Fruit fly (Drosophila melanogaster) whole organism, prepupa: ENCODE measurements around the gene CG1208.

Source experiments
- CG10631 ChIP-seq: fragments of 200-800 bp; sonication (Bioruptor generic); optimal IDR thresholded peaks from 2 replicates; lab custom pipeline; 2016; ENCODE audit warnings: missing biosample characterization, missing genetic modification characterization
- CG10669 ChIP-seq: fragments of 200-800 bp; sonication (Bioruptor generic); optimal IDR thresholded peaks from 3 replicates; lab custom pipeline; 2018; ENCODE audit warnings: missing biosample characterization, mild to moderate bottlenecking, missing genetic modification characterization, moderate library complexity
- CG11294 ChIP-seq: fragments of 200-800 bp; sonication (Bioruptor generic); IDR thresholded peaks from 2 replicates; pipeline ENCODE4 v1.3.6; 2022; ENCODE audit warnings: missing biosample characterization, missing genetic modification characterization
- CG11762 ChIP-seq: fragments of 200-800 bp; sonication (Bioruptor generic); optimal IDR thresholded peaks from 3 replicates; lab custom pipeline; 2016; ENCODE audit warnings: missing biosample characterization, missing genetic modification characterization; ENCODE audit not compliant: insufficient read depth
- CG11902 ChIP-seq: fragments of 200-800 bp; sonication (Bioruptor generic); optimal IDR thresholded peaks from 3 replicates; lab custom pipeline; 2016; ENCODE audit warnings: missing biosample characterization, missing genetic modification characterization
- CG16779 ChIP-seq: fragments of 200-800 bp; sonication (Bioruptor generic); optimal IDR thresholded peaks from 3 replicates; lab custom pipeline; 2017; ENCODE audit warnings: missing biosample characterization, mild to moderate bottlenecking, missing genetic modification characterization
- CG3032 ChIP-seq: fragments of 200-800 bp; optimal IDR thresholded peaks from 2 replicates; lab custom pipeline; 2019; ENCODE audit warnings: missing biosample characterization, mild to moderate bottlenecking, missing genetic modification characterization, moderate library complexity
- CG31627 ChIP-seq: fragments of 200-800 bp; sonication (Bioruptor generic); optimal IDR thresholded peaks from 3 replicates; lab custom pipeline; 2016; ENCODE audit warnings: missing biosample characterization, missing genetic modification characterization
- CG4318 ChIP-seq: fragments of 200-800 bp; sonication (Bioruptor generic); optimal IDR thresholded peaks from 3 replicates; lab custom pipeline; 2017; ENCODE audit warnings: missing biosample characterization, mild to moderate bottlenecking, missing genetic modification characterization
- CG6163 ChIP-seq: fragments of 200-800 bp; sonication (Bioruptor generic); IDR thresholded peaks from 3 replicates; pipeline ENCODE4 v1.3.6; 2022; ENCODE audit warnings: missing biosample characterization, missing genetic modification characterization
- CG6792 ChIP-seq: fragments of 200-800 bp; sonication (Bioruptor generic); optimal IDR thresholded peaks from 3 replicates; lab custom pipeline; 2016; ENCODE audit warnings: missing biosample characterization, missing genetic modification characterization
- CG7368 ChIP-seq: fragments of 200-800 bp; sonication (Bioruptor generic); optimal IDR thresholded peaks from 3 replicates; lab custom pipeline; 2016; ENCODE audit warnings: missing biosample characterization, missing genetic modification characterization
- CG8119 ChIP-seq: fragments of 200-800 bp; sonication (Bioruptor generic); IDR thresholded peaks from 3 replicates; pipeline ENCODE4 v1.3.6; 2022; ENCODE audit warnings: missing biosample characterization, missing genetic modification characterization
- CG9139 ChIP-seq: fragments of 200-800 bp; sonication (Bioruptor generic); optimal IDR thresholded peaks from 3 replicates; lab custom pipeline; 2017; ENCODE audit warnings: missing biosample characterization, mild to moderate bottlenecking, missing genetic modification characterization
- Eip75B ChIP-seq: fragments of 200-800 bp; sonication (Bioruptor generic); optimal IDR thresholded peaks from 3 replicates; lab custom pipeline; 2016; ENCODE audit warnings: missing biosample characterization, missing genetic modification characterization
- Eip93F ChIP-seq: fragments of 200-800 bp; sonication (Bioruptor generic); optimal IDR thresholded peaks from 2 replicates; lab custom pipeline; 2016; ENCODE audit warnings: missing biosample characterization, mild to moderate bottlenecking, missing genetic modification characterization
- Ets21C ChIP-seq: fragments of 200-800 bp; sonication (Bioruptor generic); optimal IDR thresholded peaks from 3 replicates; lab custom pipeline; 2016; ENCODE audit warnings: missing biosample characterization, missing genetic modification characterization
- Gug ChIP-seq: fragments of 200-800 bp; sonication (Bioruptor generic); IDR thresholded peaks from 2 replicates; pipeline ENCODE4 v1.3.6; 2022; ENCODE audit warnings: missing biosample characterization, missing genetic modification characterization
- Hr38 ChIP-seq: sonication (Bioruptor generic); optimal IDR thresholded peaks from 2 replicates; lab custom pipeline; 2016; ENCODE audit warnings: missing biosample characterization, missing genetic modification characterization
- Hr39 ChIP-seq: fragments of 200-800 bp; sonication (Bioruptor generic); optimal IDR thresholded peaks from 2 replicates; lab custom pipeline; 2016; ENCODE audit warnings: missing biosample characterization, missing genetic modification characterization
- Smox ChIP-seq: fragments of 200-800 bp; sonication (Bioruptor generic); optimal IDR thresholded peaks from 3 replicates; lab custom pipeline; 2016; ENCODE audit warnings: missing biosample characterization, missing genetic modification characterization
- Sox102F ChIP-seq: fragments of 200-800 bp; sonication (Bioruptor generic); optimal IDR thresholded peaks from 2 replicates; lab custom pipeline; 2016; ENCODE audit warnings: missing biosample characterization, mild to moderate bottlenecking, missing genetic modification characterization
- Sox14 ChIP-seq: fragments of 200-800 bp; sonication (Bioruptor generic); optimal IDR thresholded peaks from 3 replicates; lab custom pipeline; 2016; ENCODE audit warnings: missing biosample characterization, missing genetic modification characterization
- achi ChIP-seq: fragments of 200-800 bp; sonication (Bioruptor generic); optimal IDR thresholded peaks from 3 replicates; lab custom pipeline; 2016; ENCODE audit warnings: missing biosample characterization, missing genetic modification characterization
- dsx ChIP-seq: fragments of 200-800 bp; optimal IDR thresholded peaks from 3 replicates; lab custom pipeline; 2019; ENCODE audit warnings: missing biosample characterization, mild to moderate bottlenecking, missing genetic modification characterization, moderate library complexity; ENCODE audit not compliant: poor library complexity, severe bottlenecking
- esn ChIP-seq: fragments of 200-800 bp; sonication (Bioruptor generic); optimal IDR thresholded peaks from 2 replicates; lab custom pipeline; 2016; ENCODE audit warnings: missing biosample characterization, mild to moderate bottlenecking, missing genetic modification characterization, moderate library complexity
- fd85E ChIP-seq: fragments of 200-800 bp; sonication (Bioruptor generic); optimal IDR thresholded peaks from 3 replicates; lab custom pipeline; 2016; ENCODE audit warnings: missing biosample characterization, missing genetic modification characterization
- lz ChIP-seq: fragments of 200-800 bp; sonication (Bioruptor generic); optimal IDR thresholded peaks from 3 replicates; lab custom pipeline; 2016; ENCODE audit warnings: missing biosample characterization, missing genetic modification characterization
- net ChIP-seq: fragments of 200-800 bp; sonication (Bioruptor generic); optimal IDR thresholded peaks from 3 replicates; lab custom pipeline; 2016; ENCODE audit warnings: missing biosample characterization, missing genetic modification characterization
- pdm3 ChIP-seq: fragments of 200-800 bp; sonication (Bioruptor generic); optimal IDR thresholded peaks from 3 replicates; lab custom pipeline; 2016; ENCODE audit warnings: missing biosample characterization, missing genetic modification characterization
- svp ChIP-seq: fragments of 200-800 bp; sonication (Bioruptor generic); peaks from one replicate; lab custom pipeline; 2016; ENCODE audit warnings: missing biosample characterization, missing genetic modification characterization
- topi ChIP-seq: fragments of 200-800 bp; sonication (Bioruptor generic); optimal IDR thresholded peaks from 3 replicates; lab custom pipeline; 2016; ENCODE audit warnings: missing biosample characterization, missing genetic modification characterization
- vri ChIP-seq: fragments of 200-800 bp; sonication (Bioruptor generic); optimal IDR thresholded peaks from 3 replicates; lab custom pipeline; 2016; ENCODE audit warnings: missing biosample characterization, mild to moderate bottlenecking, missing genetic modification characterization

CG1208 gene

dm6 chr3R:5838683-5839365, 7.4 kb downstream of the CG1208 start (continued):
- TF ChIP-seq Eip93F (GFP tag; lab: Kevin White, UChicago) (no peak), Sox14 (GFP tag; lab: Kevin White, UChicago) (no peak), CG11294 (no peak), Smox (GFP tag; lab: Kevin White, UChicago) (no peak), Eip75B (GFP tag; lab: Kevin White, UChicago) (peak; percentile 18), Hr39 (no peak), CG31627 (GFP tag; lab: Kevin White, UChicago) (no peak), CG6792 (peak; percentile 21), vri (GFP tag; lab: Kevin White, UChicago) (no peak)

- TF ChIP-seq topi (GFP tag; lab: Kevin White, UChicago) (no peak), Sox14 (GFP tag; lab: Kevin White, UChicago) (no peak), CG10669 (GFP tag; lab: Kevin White, UChicago) (no peak), CG11902 (no peak), Eip93F (GFP tag; lab: Kevin White, UChicago) (no peak), achi (no peak), CG11294 (no peak), CG10631 (GFP tag; lab: Kevin White, UChicago) (no peak), CG8119 (no peak), esn (GFP tag; lab: Kevin White, UChicago) (no peak), Sox102F (no peak), lz (GFP tag; lab: Kevin White, UChicago) (no peak), CG9139 (no peak), CG11762 (GFP tag; lab: Kevin White, UChicago) (no peak), Ets21C (GFP tag; lab: Kevin White, UChicago) (no peak), CG4318 (GFP tag; lab: Kevin White, UChicago) (no peak), Gug (GFP tag; lab: Robert Waterston, UW) (no peak), Hr38 (GFP tag; lab: Kevin White, UChicago) (no peak), Hr39 (no peak), CG31627 (GFP tag; lab: Kevin White, UChicago) (no peak)
These were observed 9.4 kb downstream of the CG1208 start, which contains the start of gene CG1213 for dm6 chr3R:5840870-5841269. CG1213 (plus strand) TSS chr3R:5841170.

DNA sequence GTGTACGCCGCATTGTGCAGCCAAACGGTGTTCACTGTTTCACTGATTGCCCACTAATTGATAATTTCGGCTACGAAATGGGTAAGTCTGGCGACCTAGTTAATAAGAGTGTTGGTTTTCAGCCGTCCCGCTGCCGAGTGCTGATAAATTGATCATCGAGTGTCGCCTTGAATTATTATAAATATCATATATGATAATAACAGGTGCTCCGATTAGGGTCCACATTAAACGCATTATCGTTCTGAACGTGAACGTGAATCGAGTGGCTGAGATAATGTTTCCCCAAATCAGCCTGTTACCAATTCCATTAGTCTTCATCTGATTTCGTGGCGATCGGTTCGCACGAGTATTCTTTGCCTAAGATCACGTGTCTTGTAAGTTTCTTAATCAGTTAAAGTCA, 9.9 kb downstream of the CG1208 start:
- TF ChIP-seq CG16779, result no peak
- no peak for TF ChIP-seq CG4318 (GFP tag; lab: Kevin White, UChicago)
- TF ChIP-seq Sox102F, result no peak
- TF ChIP-seq CG6792, result no peak
- peak; percentile 21 for TF ChIP-seq vri (GFP tag; lab: Kevin White, UChicago)

DNA sequence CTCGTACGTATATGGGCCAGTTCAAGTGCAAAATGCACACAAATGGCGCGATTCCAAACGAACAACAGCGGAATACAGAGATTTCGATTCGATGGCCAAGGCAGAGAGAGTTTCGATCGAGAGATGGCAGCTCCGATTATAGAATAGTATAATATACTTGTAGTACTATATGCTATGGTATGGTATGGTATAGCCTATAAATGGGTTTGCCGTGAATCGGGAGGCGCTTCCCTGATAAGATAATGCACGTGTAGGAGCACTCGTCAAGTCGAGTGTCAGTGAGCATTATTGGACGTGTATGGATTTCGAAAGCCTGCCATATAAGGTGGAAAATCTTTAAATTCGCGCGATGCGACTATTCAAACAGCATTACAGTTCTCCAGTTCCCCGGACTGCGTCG, 12.1 kb downstream of the CG1208 start:
- TF ChIP-seq svp (peak; percentile 88), CG6163 (GFP tag; lab: Robert Waterston, UW) (no peak)

DNA sequence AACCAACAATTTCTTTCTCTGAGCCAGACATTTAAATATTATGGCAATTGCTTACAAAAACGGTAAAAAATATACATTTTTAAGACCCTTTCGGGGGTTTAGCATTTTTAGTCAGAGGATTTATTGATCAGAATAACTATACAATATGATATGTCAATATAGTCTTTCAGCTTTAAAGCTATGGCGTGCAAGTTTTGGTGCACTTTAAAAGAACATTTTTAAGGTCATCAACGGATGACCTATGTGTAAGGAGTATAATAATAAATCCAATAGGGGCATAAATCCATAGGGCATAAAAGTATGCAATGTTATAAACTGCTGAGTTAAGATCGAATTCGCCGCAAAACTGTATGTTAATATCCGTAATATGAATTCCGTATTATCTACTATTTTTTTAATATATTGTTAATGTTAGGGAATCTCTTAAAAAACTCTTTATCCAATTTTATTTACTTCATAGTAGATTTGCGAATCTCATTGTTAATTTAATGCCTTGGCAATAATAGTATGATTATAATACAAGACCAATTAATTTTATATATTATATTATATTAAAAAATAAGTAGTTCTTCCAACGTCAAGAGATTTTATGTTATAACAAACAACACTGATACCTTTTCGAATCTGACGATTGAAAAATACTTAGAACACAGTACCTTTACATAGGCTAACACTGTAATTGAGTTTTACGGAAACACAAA, 15.3 kb downstream of the CG1208 start, which contains the start of gene CG14676:
CG14676 (plus strand) TSS at position 651 of the 701 bp plus-strand sequence.
- TF ChIP-seq CG7368 (no peak), svp (peak; percentile 93), pdm3 (no peak)

- TF ChIP-seq dsx (GFP tag; lab: Kevin White, UChicago) (no peak), topi (GFP tag; lab: Kevin White, UChicago) (no peak), CG3032 (tag; lab: Kevin White, UChicago) (no peak), CG6163 (GFP tag; lab: Robert Waterston, UW) (no peak), fd85E (GFP tag; lab: Kevin White, UChicago) (no peak), CG16779 (no peak), net (GFP tag; lab: Kevin White, UChicago) (no peak), CG10669 (GFP tag; lab: Kevin White, UChicago) (no peak)
These were observed 21.6 kb downstream of the CG1208 start, which contains the start of gene CG34287 for dm6 chr3R:5853032-5853431. CG34287 (plus strand) TSS chr3R:5853332.
